Fruit fly (Drosophila melanogaster): ENCODE data around the gene CG32187.

- TF ChIP-seq psq (optimal IDR thresholded peaks at IDR 0.05) = no peak
- no peak for TF ChIP-seq usp (GFP tag; optimal IDR thresholded peaks at IDR 0.05)
These were observed 4.1 kb downstream of the CG32187 start, which contains the start of gene NUCB1 for dm6 chr3L:17802107-17802506.

Data from whole organism.